Fruit fly (Drosophila melanogaster) whole organism, adult: Measurements from ENCODE around the gene opa.

ENCODE experiments used
- CG11617 ChIP-seq: fragments of 200-800 bp; sonication (Bioruptor generic); optimal IDR thresholded peaks from 2 replicates; lab custom pipeline; 2017; ENCODE audit warnings: mild to moderate bottlenecking, missing biosample characterization, missing genetic modification reagents, missing genetic modification characterization
- CG12768 ChIP-seq: fragments of 200-800 bp; sonication (Bioruptor generic); optimal IDR thresholded peaks from 2 replicates; lab custom pipeline; 2017; ENCODE audit warnings: missing biosample characterization, missing genetic modification characterization, mild to moderate bottlenecking, moderate library complexity, missing genetic modification reagents
- CG14711 ChIP-seq: fragments of 200-800 bp; sonication (Bioruptor generic); optimal IDR thresholded peaks from 2 replicates; lab custom pipeline; 2018; ENCODE audit warnings: missing biosample characterization, mild to moderate bottlenecking, missing genetic modification characterization, moderate library complexity
- CG1620 ChIP-seq: fragments of 200-800 bp; sonication (Bioruptor generic); optimal IDR thresholded peaks from 2 replicates; lab custom pipeline; 2016; ENCODE audit warnings: missing biosample characterization, missing genetic modification characterization
- CG33017 ChIP-seq: fragments of 200-800 bp; sonication (Bioruptor generic); optimal IDR thresholded peaks from 2 replicates; lab custom pipeline; 2018; ENCODE audit warnings: missing biosample characterization, mild to moderate bottlenecking, missing genetic modification characterization, moderate library complexity
- CG5204 ChIP-seq: fragments of 200-800 bp; sonication (Bioruptor generic); optimal IDR thresholded peaks from 2 replicates; lab custom pipeline; 2016; ENCODE audit warnings: missing biosample characterization, missing genetic modification characterization
- CG7045 ChIP-seq: fragments of 200-800 bp; sonication (Bioruptor generic); optimal IDR thresholded peaks from 2 replicates; lab custom pipeline; 2017; ENCODE audit warnings: missing biosample characterization, mild to moderate bottlenecking, missing genetic modification characterization
- CG7101 ChIP-seq: fragments of 200-800 bp; sonication (Bioruptor generic); optimal IDR thresholded peaks from 2 replicates; lab custom pipeline; 2018; ENCODE audit warnings: missing biosample characterization, mild to moderate bottlenecking, missing genetic modification characterization, moderate library complexity
- Clk ChIP-seq: fragments of 200-800 bp; sonication (Bioruptor generic); optimal IDR thresholded peaks from 2 replicates; lab custom pipeline; 2017; ENCODE audit warnings: missing biosample characterization, missing genetic modification characterization
- Crg-1 ChIP-seq: fragments of 200-800 bp; sonication (Bioruptor generic); optimal IDR thresholded peaks from 2 replicates; lab custom pipeline; 2016; ENCODE audit warnings: missing biosample characterization, missing genetic modification characterization
- Hr96 ChIP-seq: fragments of 200-800 bp; sonication (Bioruptor generic); optimal IDR thresholded peaks from 2 replicates; lab custom pipeline; 2016; ENCODE audit warnings: missing biosample characterization, missing genetic modification characterization
- Mnt ChIP-seq: fragments of 200-800 bp; sonication (Bioruptor generic); optimal IDR thresholded peaks from 2 replicates; lab custom pipeline; 2016; ENCODE audit warnings: missing biosample characterization, mild to moderate bottlenecking, missing genetic modification characterization
- bab1 ChIP-seq: fragments of 200-800 bp; sonication (Bioruptor generic); optimal IDR thresholded peaks from 3 replicates; lab custom pipeline; 2019; ENCODE audit warnings: missing biosample characterization, mild to moderate bottlenecking, missing genetic modification characterization, moderate library complexity
- cic ChIP-seq: fragments of 200-800 bp; sonication (Bioruptor generic); optimal IDR thresholded peaks from 2 replicates; lab custom pipeline; 2017; ENCODE audit warnings: missing biosample characterization, mild to moderate bottlenecking, missing genetic modification characterization, moderate library complexity
- cnc ChIP-seq, 2 experiments: fragments of >200 bp; optimal IDR thresholded peaks; 2 replicates each; lab custom pipeline; 2017
- kay ChIP-seq: fragments of 200-800 bp; sonication (Bioruptor generic); peaks from one replicate; lab custom pipeline; 2016; ENCODE audit warnings: missing biosample characterization, missing genetic modification characterization, borderline replicate concordance
- ovo ChIP-seq: fragments of 200-800 bp; sonication (Bioruptor generic); optimal IDR thresholded peaks from 2 replicates; lab custom pipeline; 2016; ENCODE audit warnings: missing biosample characterization, missing genetic modification characterization
- pad ChIP-seq: fragments of 200-800 bp; sonication (Bioruptor generic); optimal IDR thresholded peaks from 3 replicates; lab custom pipeline; 2017; ENCODE audit warnings: missing biosample characterization, missing genetic modification characterization, mild to moderate bottlenecking, moderate library complexity, missing genetic modification reagents
- tj ChIP-seq: fragments of 200-800 bp; sonication (Bioruptor generic); optimal IDR thresholded peaks from 3 replicates; lab custom pipeline; 2017; ENCODE audit warnings: missing biosample characterization, mild to moderate bottlenecking, missing genetic modification characterization, moderate library complexity
- toe ChIP-seq: fragments of 200-800 bp; sonication (Bioruptor generic); optimal IDR thresholded peaks from 2 replicates; lab custom pipeline; 2016; ENCODE audit warnings: missing biosample characterization, missing genetic modification characterization

Gene opa

DNA sequence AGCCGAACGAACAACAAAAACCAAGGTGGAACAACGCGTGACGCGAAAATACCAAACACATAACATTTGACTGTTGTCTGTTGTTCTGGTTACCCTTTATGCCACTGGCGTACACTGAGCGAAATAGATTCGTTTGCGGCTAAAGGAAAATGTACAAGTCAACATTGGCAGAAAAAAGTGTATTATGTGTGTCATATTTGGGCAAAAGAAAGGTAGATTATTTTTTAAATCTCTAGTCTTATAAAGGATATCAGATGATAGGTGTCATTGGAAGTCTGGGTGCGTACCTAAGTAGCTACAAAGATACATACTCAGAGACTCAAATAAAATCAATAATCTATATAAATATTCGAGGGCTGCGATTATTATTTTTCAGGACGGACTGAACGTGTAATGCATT, 31.3 kb downstream of the opa start:
- TF ChIP-seq CG12768 (GFP tag; lab: Kevin White, UChicago), result no peak
- TF ChIP-seq CG33017 (tag; lab: Kevin White, UChicago), result no peak
- TF ChIP-seq CG7101 (tag; lab: Kevin White, UChicago), result no peak
- TF ChIP-seq CG1620 (GFP tag; lab: Kevin White, UChicago), result no peak
- no peak for TF ChIP-seq toe (GFP tag; lab: Kevin White, UChicago)
- no peak for TF ChIP-seq tj (GFP tag; lab: Kevin White, UChicago)
- no peak for TF ChIP-seq kay (GFP tag; lab: Kevin White, UChicago)
- TF ChIP-seq Mnt (GFP tag; lab: Kevin White, UChicago), result no peak
- no peak for TF ChIP-seq pad (GFP tag; lab: Kevin White, UChicago)
- TF ChIP-seq CG14711, result no peak
- TF ChIP-seq CG11617 (GFP tag; lab: Kevin White, UChicago), result no peak
- no peak for TF ChIP-seq Clk (GFP tag; lab: Kevin White, UChicago)
- TF ChIP-seq cic (GFP tag; lab: Kevin White, UChicago), result no peak
- TF ChIP-seq Hr96 (GFP tag; lab: Kevin White, UChicago), result no peak
- TF ChIP-seq CG5204 (GFP tag; lab: Kevin White, UChicago), result no peak
- TF ChIP-seq bab1 (GFP tag; lab: Kevin White, UChicago), result no peak

DNA sequence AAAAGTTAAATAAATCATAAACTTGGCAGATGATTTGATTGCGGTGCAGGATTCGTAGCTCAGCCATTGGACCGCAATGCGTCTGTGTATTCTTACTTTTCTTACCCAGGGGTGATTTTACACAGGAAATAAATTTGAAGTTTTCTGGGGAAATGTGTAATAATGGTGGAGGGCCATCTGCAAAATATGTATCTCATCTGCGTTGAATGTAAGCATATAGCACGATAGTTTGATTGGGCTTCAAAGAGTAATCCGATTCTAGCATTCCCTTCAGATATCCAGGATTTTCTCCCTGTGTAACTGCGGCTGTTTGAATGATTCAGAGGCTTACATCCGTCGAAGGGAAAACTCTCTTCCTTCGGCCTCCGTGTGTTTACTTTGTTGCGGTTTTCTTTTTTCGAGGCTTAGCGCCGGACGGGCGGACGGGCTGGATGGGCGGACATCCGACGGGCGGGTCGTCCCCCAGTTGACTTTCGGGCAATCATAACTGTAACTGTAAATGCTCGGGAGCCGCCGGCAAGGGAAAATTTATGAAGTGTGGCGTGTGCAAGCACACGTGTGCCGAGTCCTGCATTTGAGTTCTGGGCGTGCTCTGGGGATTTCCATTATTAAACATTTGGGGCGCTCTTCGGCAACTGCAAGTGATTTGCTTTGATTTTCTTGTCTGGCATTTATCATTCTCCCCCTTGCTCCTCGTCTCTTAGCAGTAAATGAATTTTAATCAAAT, 33.6 kb downstream of the opa start:
- TF ChIP-seq ovo (GFP tag; lab: Kevin White, UChicago) (no peak), cnc (optimal IDR thresholded peaks at IDR 0.05; lab: Kevin White, UChicago) (no peak), CG7101 (tag; lab: Kevin White, UChicago) (no peak), Crg-1 (no peak), Hr96 (GFP tag; lab: Kevin White, UChicago) (no peak), Mnt (GFP tag; lab: Kevin White, UChicago) (no peak), CG1620 (GFP tag; lab: Kevin White, UChicago) (no peak)

DNA sequence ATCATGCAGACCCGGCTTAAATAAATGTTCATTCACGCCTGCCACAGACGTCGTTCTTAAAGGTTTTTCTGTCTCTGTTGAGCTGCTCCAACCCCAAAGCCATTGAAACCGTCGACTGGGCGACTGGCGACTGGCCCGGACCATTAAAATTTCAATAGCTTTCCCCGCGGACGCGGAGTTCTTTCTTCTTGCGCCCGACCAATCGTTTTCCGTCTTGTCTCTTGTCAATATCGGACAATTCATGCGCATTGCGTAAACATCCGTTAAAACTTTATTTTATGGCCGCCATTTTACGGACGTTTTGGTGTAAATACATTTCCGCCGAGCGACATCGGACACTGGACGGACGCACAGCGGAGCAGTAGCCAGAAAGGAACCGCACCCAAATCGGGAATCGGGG, 42.9 kb downstream of the opa start:
- TF ChIP-seq CG7045, result no peak
- TF ChIP-seq CG1620 (GFP tag; lab: Kevin White, UChicago), result no peak
- no peak for TF ChIP-seq CG5204 (GFP tag; lab: Kevin White, UChicago)
- TF ChIP-seq tj (GFP tag; lab: Kevin White, UChicago), result no peak
- no peak for TF ChIP-seq CG14711
- no peak for TF ChIP-seq bab1 (GFP tag; lab: Kevin White, UChicago)
- no peak for TF ChIP-seq cnc (optimal IDR thresholded peaks at IDR 0.05; lab: Kevin White, UChicago)
- no peak for TF ChIP-seq cic (GFP tag; lab: Kevin White, UChicago)
- no peak for TF ChIP-seq Mnt (GFP tag; lab: Kevin White, UChicago)
- no peak for TF ChIP-seq Crg-1

DNA sequence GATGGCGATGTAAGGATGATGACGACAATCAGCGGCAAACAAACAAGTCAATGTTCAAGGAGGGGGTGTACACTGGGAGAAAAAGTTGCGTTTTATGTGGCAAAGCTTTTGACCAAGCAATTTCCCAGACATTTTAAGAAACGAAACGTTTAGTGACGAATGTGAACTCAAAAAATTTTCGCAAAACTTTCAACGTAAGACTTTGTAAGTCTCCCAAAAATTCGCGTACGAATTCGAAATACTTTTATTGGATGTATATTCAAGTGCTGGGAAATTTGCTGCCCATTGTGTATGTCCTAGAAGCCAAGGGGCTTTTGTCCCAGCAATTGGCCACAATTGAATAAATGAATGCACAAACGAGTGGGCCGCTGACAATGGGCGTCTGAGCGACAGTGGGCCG, 44.3 kb downstream of the opa start:
- no peak for TF ChIP-seq ovo (GFP tag; lab: Kevin White, UChicago)
- TF ChIP-seq cnc (optimal IDR thresholded peaks at IDR 0.05; lab: Kevin White, UChicago), result no peak
- no peak for TF ChIP-seq CG5204 (GFP tag; lab: Kevin White, UChicago)
- no peak for TF ChIP-seq tj (GFP tag; lab: Kevin White, UChicago)
- no peak for TF ChIP-seq pad (GFP tag; lab: Kevin White, UChicago)
- no peak for TF ChIP-seq CG14711
- TF ChIP-seq CG1620 (GFP tag; lab: Kevin White, UChicago), result no peak
- TF ChIP-seq kay (GFP tag; lab: Kevin White, UChicago), result no peak
- TF ChIP-seq CG12768 (GFP tag; lab: Kevin White, UChicago), result no peak

DNA sequence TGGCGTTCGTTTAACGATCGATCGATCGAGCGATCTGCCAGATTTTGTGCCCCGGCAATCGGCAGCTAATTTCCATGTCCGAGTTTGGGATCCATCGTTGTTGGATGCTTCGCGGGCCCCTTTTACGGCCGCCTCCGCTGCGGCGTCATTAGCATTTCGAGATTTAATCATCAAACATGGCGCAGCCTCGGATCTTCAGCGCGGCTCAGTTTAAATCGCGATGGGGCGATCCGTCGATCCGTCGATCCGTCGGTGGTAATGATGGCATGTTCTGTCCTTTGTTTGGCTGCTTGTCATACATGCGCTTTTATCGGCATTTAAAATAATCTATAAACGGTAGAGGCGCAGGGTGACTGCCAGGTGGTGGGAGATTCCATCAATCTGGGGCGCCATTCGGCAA, 47.8 kb downstream of the opa start:
- TF ChIP-seq CG11617 (GFP tag; lab: Kevin White, UChicago), result no peak
- no peak for TF ChIP-seq CG12768 (GFP tag; lab: Kevin White, UChicago)
- TF ChIP-seq CG7101 (tag; lab: Kevin White, UChicago), result no peak
- TF ChIP-seq Clk (GFP tag; lab: Kevin White, UChicago), result no peak
- no peak for TF ChIP-seq Mnt (GFP tag; lab: Kevin White, UChicago)
- no peak for TF ChIP-seq kay (GFP tag; lab: Kevin White, UChicago)
- TF ChIP-seq CG7045, result no peak
- TF ChIP-seq cic (GFP tag; lab: Kevin White, UChicago), result no peak
- no peak for TF ChIP-seq bab1 (GFP tag; lab: Kevin White, UChicago)
- TF ChIP-seq Crg-1, result no peak
- no peak for TF ChIP-seq ovo (GFP tag; lab: Kevin White, UChicago)
- no peak for TF ChIP-seq CG33017 (tag; lab: Kevin White, UChicago)
- TF ChIP-seq pad (GFP tag; lab: Kevin White, UChicago), result no peak

DNA sequence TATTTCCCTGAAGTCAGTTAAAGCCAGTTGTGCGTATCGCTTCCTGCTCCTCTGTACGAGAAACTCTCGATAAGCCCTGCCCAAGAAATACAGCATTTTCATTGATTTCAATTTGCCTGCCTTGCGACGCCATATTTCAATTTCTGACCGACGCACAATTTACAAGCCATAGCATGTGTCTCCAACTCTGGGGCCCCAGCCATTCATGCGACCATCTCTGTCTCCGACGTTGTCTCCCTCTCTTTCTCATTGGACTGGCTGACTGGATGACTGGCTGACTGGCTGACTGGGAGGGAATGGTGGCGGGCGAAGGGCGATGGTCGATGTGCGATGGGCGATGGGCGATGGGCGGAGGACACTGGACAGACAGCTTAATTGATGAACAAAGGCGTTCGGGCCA, 48.6 kb downstream of the opa start:
- no peak for TF ChIP-seq pad (GFP tag; lab: Kevin White, UChicago)
- TF ChIP-seq CG5204 (GFP tag; lab: Kevin White, UChicago), result no peak
- TF ChIP-seq Crg-1, result no peak

DNA sequence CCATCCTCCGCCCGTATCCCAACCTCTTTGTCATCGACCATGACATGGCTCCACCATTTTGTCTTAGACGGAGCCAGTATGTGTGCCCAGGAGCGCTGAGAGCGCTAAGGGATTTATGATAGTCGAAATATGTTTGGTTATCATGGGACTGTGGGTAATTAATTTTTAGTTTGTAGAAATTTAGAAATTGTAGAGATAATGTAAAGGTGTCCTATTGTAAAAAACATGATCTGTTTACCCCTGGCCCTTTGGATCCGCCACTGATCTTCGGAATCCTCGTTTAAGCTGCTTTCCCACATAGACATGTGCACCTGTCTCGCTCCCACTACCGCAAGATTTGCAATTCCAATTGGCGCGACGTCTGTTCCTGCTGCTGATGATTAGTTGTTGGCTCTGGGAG, 49.2 kb downstream of the opa start:
- TF ChIP-seq cic (GFP tag; lab: Kevin White, UChicago), result no peak
- TF ChIP-seq Hr96 (GFP tag; lab: Kevin White, UChicago), result no peak
- TF ChIP-seq CG7045, result no peak
- no peak for TF ChIP-seq ovo (GFP tag; lab: Kevin White, UChicago)
